Worm (Caenorhabditis elegans) whole organism, midembryonic: ENCODE data around the gene F23D12.1.

Source experiments
- T22C8.4 ChIP-seq: fragments of 200-800 bp; sonication (Bioruptor generic); IDR thresholded peaks from 2 replicates; pipeline ENCODE4 v1.3.6; 2022; ENCODE audit warnings: missing genetic modification characterization, missing compliant biosample characterization
- cog-1 ChIP-seq: sonication (generic microtip); optimal IDR thresholded peaks from 2 replicates; lab custom pipeline; 2016; ENCODE audit warnings: missing genetic modification characterization, missing compliant biosample characterization
- flt-1 ChIP-seq: fragments of 200-800 bp; sonication (Bioruptor generic); IDR thresholded peaks from 2 replicates; pipeline ENCODE4 v1.3.6; 2022; ENCODE audit warnings: missing genetic modification characterization, missing compliant biosample characterization
- klf-2 ChIP-seq: fragments of 200-800 bp; sonication (Bioruptor generic); conservative IDR thresholded peaks from 2 replicates; pipeline ENCODE4 v1.3.6; 2022; ENCODE audit warnings: missing genetic modification reagents, missing genetic modification characterization, missing compliant biosample characterization
- med-1 ChIP-seq: sonication (generic microtip); optimal IDR thresholded peaks from 2 replicates; lab custom pipeline; 2017; ENCODE audit warnings: missing genetic modification characterization, mild to moderate bottlenecking, missing compliant biosample characterization, antibody characterized with exemption, missing genetic modification reagents; ENCODE audit not compliant: insufficient read depth
- ref-1 ChIP-seq: fragments of 200-800 bp; sonication (Bioruptor generic); conservative IDR thresholded peaks from 2 replicates; pipeline ENCODE4 v1.3.6; 2022; ENCODE audit warnings: missing genetic modification reagents, missing genetic modification characterization, missing compliant biosample characterization
- ztf-23 ChIP-seq: fragments of 200-800 bp; sonication (Bioruptor generic); IDR thresholded peaks from 2 replicates; pipeline ENCODE4 v1.3.6; 2022; ENCODE audit warnings: missing genetic modification reagents, missing genetic modification characterization, missing compliant biosample characterization
- ztf-29 ChIP-seq: fragments of 200-800 bp; sonication (Bioruptor generic); IDR thresholded peaks from 2 replicates; pipeline ENCODE4 v1.3.6; 2022; ENCODE audit warnings: missing genetic modification reagents, missing genetic modification characterization, missing compliant biosample characterization

DNA sequence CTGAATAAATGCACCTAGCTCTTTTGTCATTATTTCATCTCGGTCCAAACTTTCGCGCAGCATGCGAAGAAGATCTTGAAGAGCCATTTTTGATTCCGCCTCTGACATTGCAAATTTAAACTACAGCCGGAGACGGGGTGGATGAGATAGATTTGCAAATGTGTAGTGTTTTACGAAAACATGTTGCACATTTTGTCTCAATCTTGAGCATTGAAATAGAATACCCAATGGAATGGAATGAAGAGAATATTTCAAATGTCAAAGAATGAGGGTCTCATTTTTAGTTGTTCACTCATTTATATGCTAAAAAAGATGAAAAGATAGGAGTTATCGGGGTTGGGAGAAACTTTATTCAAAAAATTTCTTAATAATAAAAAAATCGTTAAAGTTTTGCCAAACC is 27.5 kb upstream of the F23D12.1 start, which contains the start of gene Y66C5A.1:
- no peak for TF ChIP-seq flt-1 (GFP tag; lab: Robert Waterston, UW)
- no peak for TF ChIP-seq ztf-29 (GFP tag; lab: Robert Waterston, UW)
- TF ChIP-seq T22C8.4 = no peak
- no peak for TF ChIP-seq ref-1 (GFP tag; lab: Robert Waterston, UW)
- TF ChIP-seq ztf-23 = no peak
- no peak for TF ChIP-seq klf-2 (GFP tag; lab: Robert Waterston, UW)
- TF ChIP-seq med-1 (GFP tag; lab: Kevin White, UChicago) = no peak
- TF ChIP-seq cog-1 (tag; lab: Kevin White, UChicago) = no peak
